Worm (Caenorhabditis elegans): ENCODE measurements around the gene rab-6.1.
"Not testable (repeated sequence)": the region's sequence is repeated elsewhere in the genome, so short reads cannot be mapped to it uniquely, and the experiment has no call there.

rab-6.1 gene

ce11 chrIII:8989752-8990151 is 16.0 kb downstream of the rab-6.1 start, which contains the start of gene R08D7.7:
TSS of gene R08D7.7 (plus strand) at chrIII:8990052.
- not testable (repeated sequence) for TF ChIP-seq eor-1, mml-1, hmg-11 (tag; optimal IDR thresholded peaks at IDR 0.05)

- TF ChIP-seq eor-1 (tag; optimal IDR thresholded peaks at IDR 0.05), result no peak
- TF ChIP-seq nhr-23 (tag; optimal IDR thresholded peaks at IDR 0.05), result no peak
- TF ChIP-seq zag-1 (tag; optimal IDR thresholded peaks at IDR 0.05), result no peak
- TF ChIP-seq lin-39 (tag; optimal IDR thresholded peaks at IDR 0.05), result peak; percentile 15
Measured at ce11 chrIII:8988544-8988943, 17.2 kb downstream of the rab-6.1 start.

ce11 chrIII:8988061-8988460 is 17.7 kb downstream of the rab-6.1 start:
- TF ChIP-seq egl-27 (tag; optimal IDR thresholded peaks at IDR 0.05) (no peak), nhr-12 (tag; optimal IDR thresholded peaks at IDR 0.05) (no peak), ceh-28 (tag; optimal IDR thresholded peaks at IDR 0.05) (no peak), daf-12 (tag; optimal IDR thresholded peaks at IDR 0.05) (no peak), pha-4 (tag; optimal IDR thresholded peaks at IDR 0.05) (no peak), nhr-67 (tag; optimal IDR thresholded peaks at IDR 0.05) (no peak), fkh-2 (tag; optimal IDR thresholded peaks at IDR 0.05) (no peak), fkh-10 (GFP tag; optimal IDR thresholded peaks at IDR 0.05) (no peak), fos-1 (tag; optimal IDR thresholded peaks at IDR 0.05) (no peak), zag-1 (tag; optimal IDR thresholded peaks at IDR 0.05) (no peak), ama-1 (optimal IDR thresholded peaks at IDR 0.05) (no peak), hmg-11 (tag; optimal IDR thresholded peaks at IDR 0.05) (no peak)

- no peak for TF ChIP-seq nhr-11 (tag; optimal IDR thresholded peaks at IDR 0.05)
- no peak for TF ChIP-seq tbx-2 (tag; optimal IDR thresholded peaks at IDR 0.05)
- no peak for TF ChIP-seq eor-1 (tag; optimal IDR thresholded peaks at IDR 0.05)
- no peak for TF ChIP-seq fkh-2 (tag; optimal IDR thresholded peaks at IDR 0.05)
- TF ChIP-seq lin-15B (tag; optimal IDR thresholded peaks at IDR 0.05), result no peak
- TF ChIP-seq skn-1 (tag; optimal IDR thresholded peaks at IDR 0.05), result no peak
- no peak for TF ChIP-seq ztf-4 (tag; optimal IDR thresholded peaks at IDR 0.05)
- no peak for TF ChIP-seq ztf-11 (tag; optimal IDR thresholded peaks at IDR 0.05)
- TF ChIP-seq elt-3 (tag; optimal IDR thresholded peaks at IDR 0.05), result peak; percentile 77 to 99 (median 96)
- TF ChIP-seq sea-2 (GFP tag; optimal IDR thresholded peaks at IDR 0.05), result no peak
- TF ChIP-seq zag-1 (tag; optimal IDR thresholded peaks at IDR 0.05), result no peak
- no peak for TF ChIP-seq pha-4 (tag; optimal IDR thresholded peaks at IDR 0.05)
- TF ChIP-seq nhr-67 (tag; optimal IDR thresholded peaks at IDR 0.05), result no peak
- TF ChIP-seq nhr-77 (tag; optimal IDR thresholded peaks at IDR 0.05), result no peak
- no peak for TF ChIP-seq nhr-28 (tag; optimal IDR thresholded peaks at IDR 0.05)
- TF ChIP-seq aly-2 (tag; optimal IDR thresholded peaks at IDR 0.05), result no peak
- peak; percentile 2 for TF ChIP-seq nhr-25 (tag; optimal IDR thresholded peaks at IDR 0.05)
- no peak for TF ChIP-seq unc-39 (tag; optimal IDR thresholded peaks at IDR 0.05)
- TF ChIP-seq ceh-28 (tag; optimal IDR thresholded peaks at IDR 0.05), result no peak
- TF ChIP-seq jun-1 (tag; optimal IDR thresholded peaks at IDR 0.05), result no peak
- no peak for TF ChIP-seq nfya-1 (tag; optimal IDR thresholded peaks at IDR 0.05; ENCODE audit: insufficient read depth)
- no peak for TF ChIP-seq fkh-10 (GFP tag; optimal IDR thresholded peaks at IDR 0.05)
- TF ChIP-seq ama-1 (optimal IDR thresholded peaks at IDR 0.05), result no peak
- no peak for TF ChIP-seq elt-1 (tag; optimal IDR thresholded peaks at IDR 0.05)
- TF ChIP-seq ceh-82 (tag; optimal IDR thresholded peaks at IDR 0.05), result no peak
- TF ChIP-seq nhr-23 (tag; optimal IDR thresholded peaks at IDR 0.05), result peak; percentile 73
- TF ChIP-seq lin-39 (tag; optimal IDR thresholded peaks at IDR 0.05), result no peak
- TF ChIP-seq nhr-43 (tag; optimal IDR thresholded peaks at IDR 0.05; ENCODE audit: poor library complexity, severe bottlenecking), result peak; percentile 63
- no peak for TF ChIP-seq pqm-1 (tag; optimal IDR thresholded peaks at IDR 0.05)
- TF ChIP-seq egl-5 (tag; optimal IDR thresholded peaks at IDR 0.05), result no peak
- no peak for TF ChIP-seq hmg-11 (tag; optimal IDR thresholded peaks at IDR 0.05)
- no peak for TF ChIP-seq daf-12 (tag; optimal IDR thresholded peaks at IDR 0.05)
- TF ChIP-seq ceh-16 (tag; optimal IDR thresholded peaks at IDR 0.05), result no peak
- peak; percentile 48 for TF ChIP-seq R02D3.7 (tag; optimal IDR thresholded peaks at IDR 0.05)
- TF ChIP-seq mml-1 (tag; optimal IDR thresholded peaks at IDR 0.05), result no peak
- no peak for TF ChIP-seq egl-27 (tag; optimal IDR thresholded peaks at IDR 0.05)
- TF ChIP-seq elt-2 (tag; optimal IDR thresholded peaks at IDR 0.05), result peak; percentile 4
- TF ChIP-seq snpc-4 (tag; optimal IDR thresholded peaks at IDR 0.05), result no peak
- TF ChIP-seq ceh-9 (tag; optimal IDR thresholded peaks at IDR 0.05), result no peak
- no peak for TF ChIP-seq nhr-12 (tag; optimal IDR thresholded peaks at IDR 0.05)
- no peak for TF ChIP-seq ZK546.5 (tag; optimal IDR thresholded peaks at IDR 0.05)
- TF ChIP-seq unc-62 (GFP tag; optimal IDR thresholded peaks at IDR 0.05), result peak; percentile 3
- TF ChIP-seq lsy-12 (tag; optimal IDR thresholded peaks at IDR 0.05), result no peak
- TF ChIP-seq nhr-237 (tag; optimal IDR thresholded peaks at IDR 0.05), result no peak
- no peak for TF ChIP-seq nhr-76 (tag; optimal IDR thresholded peaks at IDR 0.05)
- TF ChIP-seq fos-1 (tag; optimal IDR thresholded peaks at IDR 0.05), result no peak
Measured at ce11 chrIII:8986872-8987271, 18.9 kb downstream of the rab-6.1 start.

Data from whole organism, L3 larva.